Fruit fly (Drosophila melanogaster) whole organism, wandering third instar larva: ENCODE data around the gene CG1304.

Experiments
- Abd-B ChIP-seq: fragments of >200 bp; optimal IDR thresholded peaks from 2 replicates; lab custom pipeline; 2017; ENCODE audit warnings: missing biosample characterization, missing genetic modification characterization
- CG32264 ChIP-seq: fragments of 200-800 bp; sonication (Bioruptor generic); optimal IDR thresholded peaks from 2 replicates; lab custom pipeline; 2016; ENCODE audit warnings: missing biosample characterization, missing genetic modification characterization
- Dfd ChIP-seq: fragments of >200 bp; optimal IDR thresholded peaks from 2 replicates; lab custom pipeline; 2017; ENCODE audit warnings: missing biosample characterization, missing genetic modification characterization
- Dif ChIP-seq: fragments of 200-275, 200-300 bp; sonication (Bioruptor generic); optimal IDR thresholded peaks from 2 replicates; lab custom pipeline; 2018; ENCODE audit warnings: missing biosample characterization, missing genetic modification characterization; ENCODE audit not compliant: partially characterized antibody
- GATAd ChIP-seq: sonication (Bioruptor generic); optimal IDR thresholded peaks from 2 replicates; lab custom pipeline; 2016; ENCODE audit warnings: missing biosample characterization, missing genetic modification characterization
- HLH106 ChIP-seq: fragments of 200-800 bp; optimal IDR thresholded peaks from 3 replicates; lab custom pipeline; 2019; ENCODE audit warnings: missing biosample characterization, mild to moderate bottlenecking, missing genetic modification characterization, moderate library complexity
- Hnf4 ChIP-seq: fragments of 200-800 bp; sonication (Bioruptor generic); optimal IDR thresholded peaks from 2 replicates; lab custom pipeline; 2016; ENCODE audit warnings: missing biosample characterization, mild to moderate bottlenecking, missing genetic modification characterization
- Hr83 ChIP-seq: fragments of 200-300 bp; sonication (Bioruptor generic); optimal IDR thresholded peaks from 2 replicates; lab custom pipeline; 2016; ENCODE audit warnings: missing biosample characterization, mild to moderate bottlenecking, missing genetic modification characterization, moderate library complexity; ENCODE audit not compliant: poor library complexity, severe bottlenecking
- Jra ChIP-seq: sonication (Bioruptor generic); optimal IDR thresholded peaks from 2 replicates; lab custom pipeline; 2016; ENCODE audit warnings: missing biosample characterization, missing genetic modification characterization
- Myc ChIP-seq: fragments of >200 bp; optimal IDR thresholded peaks from 2 replicates; lab custom pipeline; 2017
- Rel ChIP-seq, 2 experiments: fragments of 200-800 bp; sonication (Bioruptor generic) in 1 of 2; optimal IDR thresholded peaks; 2 replicates in 1 of 2; 3 replicates in 1 of 2; lab custom pipeline; 2016 to 2019; ENCODE audit warnings: mild to moderate bottlenecking in 2 of 2, missing biosample characterization in 2 of 2, missing genetic modification characterization in 2 of 2, moderate library complexity in 1 of 2
- Sp1 ChIP-seq: fragments of 200-800 bp; sonication (Bioruptor generic); optimal IDR thresholded peaks from 3 replicates; lab custom pipeline; 2019; ENCODE audit warnings: missing biosample characterization, mild to moderate bottlenecking, missing genetic modification characterization, moderate library complexity
- Vsx2 ChIP-seq: fragments of 200-300, 225-300 bp; sonication (Bioruptor generic); optimal IDR thresholded peaks from 2 replicates; lab custom pipeline; 2018; ENCODE audit warnings: missing biosample characterization, missing genetic modification characterization; ENCODE audit not compliant: partially characterized antibody
- br ChIP-seq: fragments of 200-800 bp; sonication (Bioruptor generic); optimal IDR thresholded peaks from 2 replicates; lab custom pipeline; 2016; ENCODE audit warnings: missing biosample characterization, missing genetic modification characterization
- dl ChIP-seq, 2 experiments: fragments of 175-275, 200-275 bp in 1 of 2; fragments of 200-275 bp in 1 of 2; sonication (Bioruptor generic); optimal IDR thresholded peaks; lab custom pipeline; 2018; ENCODE audit warnings: mild to moderate bottlenecking in 2 of 2, missing biosample characterization in 2 of 2, missing genetic modification characterization in 2 of 2, moderate library complexity in 2 of 2; ENCODE audit not compliant: partially characterized antibody in 2 of 2, insufficient read depth in 1 of 2
- dmrt93B ChIP-seq: fragments of 200-800 bp; sonication (Bioruptor generic); optimal IDR thresholded peaks from 2 replicates; lab custom pipeline; 2018; ENCODE audit warnings: missing biosample characterization, mild to moderate bottlenecking, missing genetic modification characterization
- dsf ChIP-seq: sonication (Bioruptor generic); optimal IDR thresholded peaks from 2 replicates; lab custom pipeline; 2016; ENCODE audit warnings: missing biosample characterization, missing genetic modification characterization, borderline replicate concordance
- fru ChIP-seq: fragments of 200-800 bp; sonication (Bioruptor generic); optimal IDR thresholded peaks from 3 replicates; lab custom pipeline; 2016; ENCODE audit warnings: missing biosample characterization, mild to moderate bottlenecking, missing genetic modification characterization
- h ChIP-seq: fragments of 200-800 bp; sonication (Bioruptor generic); optimal IDR thresholded peaks from 3 replicates; lab custom pipeline; 2016; ENCODE audit warnings: missing biosample characterization, mild to moderate bottlenecking, missing genetic modification characterization
- jim ChIP-seq: fragments of 175-275, 200-325 bp; sonication (Bioruptor generic); optimal IDR thresholded peaks from 2 replicates; lab custom pipeline; 2016; ENCODE audit warnings: missing biosample characterization, mild to moderate bottlenecking, missing genetic modification characterization
- pan ChIP-seq: fragments of >200 bp; optimal IDR thresholded peaks from 2 replicates; lab custom pipeline; 2017
- sage ChIP-seq: fragments of 200-800 bp; sonication (Bioruptor generic); optimal IDR thresholded peaks from 2 replicates; lab custom pipeline; 2016; ENCODE audit warnings: missing biosample characterization, mild to moderate bottlenecking, missing genetic modification characterization
- sv ChIP-seq: fragments of 200-800 bp; sonication (Bioruptor generic); optimal IDR thresholded peaks from 3 replicates; lab custom pipeline; 2016; ENCODE audit warnings: missing biosample characterization, missing genetic modification characterization
- tai ChIP-seq: sonication (Bioruptor generic); optimal IDR thresholded peaks from 2 replicates; lab custom pipeline; 2016; ENCODE audit warnings: missing biosample characterization, missing genetic modification characterization
- usp ChIP-seq: fragments of >200 bp; optimal IDR thresholded peaks from 2 replicates; lab custom pipeline; 2017; ENCODE audit warnings: missing biosample characterization, missing genetic modification characterization
- woc ChIP-seq: sonication (Bioruptor generic); optimal IDR thresholded peaks from 2 replicates; lab custom pipeline; 2016; ENCODE audit warnings: missing biosample characterization, mild to moderate bottlenecking, missing genetic modification characterization

Gene CG1304

DNA sequence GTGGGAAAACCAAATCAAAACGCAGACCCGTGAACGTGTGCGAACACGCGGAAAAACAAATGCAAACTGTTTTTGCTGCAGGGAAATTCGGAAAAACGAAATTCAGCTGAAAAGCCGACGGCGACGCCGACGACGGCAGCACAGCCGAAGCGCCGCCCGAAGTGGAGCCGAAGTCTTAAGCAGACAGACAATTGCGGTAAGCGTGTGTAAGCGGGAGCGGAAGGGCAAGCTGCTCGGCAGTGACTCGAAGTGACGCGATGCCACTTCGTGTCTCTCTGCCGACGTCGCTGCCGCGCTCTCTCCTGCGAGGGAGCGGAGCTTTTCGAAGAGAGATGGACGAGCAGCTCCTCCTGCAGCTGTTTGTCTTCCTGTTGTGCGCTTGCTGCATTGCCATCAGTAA is 40.3 kb downstream of the CG1304 start:
- TF ChIP-seq tai (GFP tag; lab: Kevin White, UChicago) (no peak), usp (GFP tag; lab: Kevin White, UChicago) (no peak), h (no peak), Dfd (no peak), dl (GFP tag; optimal IDR thresholded peaks at IDR 0.05; lab: Kevin White, UChicago; ENCODE audit: insufficient read depth in 1 of 2, partially characterized antibody in 2 of 2) (no peak)
- TF ChIP-seq, all 38 proteins: peak for 0

DNA sequence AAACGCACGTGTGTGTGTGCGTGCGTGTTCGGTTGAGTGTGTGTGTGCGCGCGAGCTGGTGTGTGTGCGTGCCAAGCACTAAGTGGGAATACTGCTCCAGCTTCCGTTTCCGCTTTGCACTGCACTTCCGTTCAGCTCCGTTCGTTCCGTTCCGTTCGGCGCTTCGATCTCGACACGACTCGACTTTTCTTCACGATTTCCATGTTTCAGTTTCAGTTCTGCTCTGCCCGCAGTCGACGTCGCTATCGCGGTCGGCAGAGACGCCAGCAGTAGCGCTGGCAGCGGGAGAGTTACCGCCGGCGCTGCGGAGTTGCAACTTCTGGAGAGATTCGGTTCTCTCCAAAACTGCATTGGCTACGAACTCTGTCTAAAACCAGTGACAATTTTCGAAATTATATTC is 41.4 kb downstream of the CG1304 start:
- TF ChIP-seq Rel (GFP tag; optimal IDR thresholded peaks at IDR 0.05; lab: Kevin White, UChicago) (no peak), Rel (tag; optimal IDR thresholded peaks at IDR 0.05; lab: Kevin White, UChicago) (no peak), GATAd (GFP tag; lab: Kevin White, UChicago) (no peak), dmrt93B (no peak), jim (GFP tag; lab: Kevin White, UChicago) (no peak), CG32264 (GFP tag; lab: Kevin White, UChicago) (no peak), Myc (lab: Kevin White, UChicago) (no peak), Abd-B (GFP tag; lab: Kevin White, UChicago) (no peak), Hnf4 (GFP tag; lab: Kevin White, UChicago) (no peak), dl (GFP tag; optimal IDR thresholded peaks at IDR 0.05; lab: Kevin White, UChicago; ENCODE audit: insufficient read depth in 1 of 2, partially characterized antibody in 2 of 2) (no peak), HLH106 (tag; lab: Kevin White, UChicago) (no peak), Dif (GFP tag; lab: Kevin White, UChicago) (no peak), sv (no peak), Vsx2 (no peak)

- TF ChIP-seq GATAd (GFP tag; lab: Kevin White, UChicago) = no peak
- no peak for TF ChIP-seq Jra (GFP tag; lab: Kevin White, UChicago)
- TF ChIP-seq pan = no peak
- no peak for TF ChIP-seq dsf (GFP tag; lab: Kevin White, UChicago)
- TF ChIP-seq dmrt93B = no peak
- no peak for TF ChIP-seq Hr83 (GFP tag; lab: Kevin White, UChicago)
- TF ChIP-seq tai (GFP tag; lab: Kevin White, UChicago) = no peak
- no peak for TF ChIP-seq sv
- TF ChIP-seq fru = no peak
- no peak for TF ChIP-seq jim (GFP tag; lab: Kevin White, UChicago)
- no peak for TF ChIP-seq Rel (GFP tag; optimal IDR thresholded peaks at IDR 0.05; lab: Kevin White, UChicago)
- no peak for TF ChIP-seq Rel (tag; optimal IDR thresholded peaks at IDR 0.05; lab: Kevin White, UChicago)
- no peak for TF ChIP-seq Dfd
- TF ChIP-seq Dif (GFP tag; lab: Kevin White, UChicago) = no peak
- no peak for TF ChIP-seq CG32264 (GFP tag; lab: Kevin White, UChicago)
- no peak for TF ChIP-seq Sp1
- no peak for TF ChIP-seq br (GFP tag; lab: Kevin White, UChicago)
- TF ChIP-seq h = no peak
- TF ChIP-seq sage = no peak
- TF ChIP-seq Abd-B (GFP tag; lab: Kevin White, UChicago) = no peak
- TF ChIP-seq woc = no peak
Measured at dm6 chrX:20916436-20916835, 48.8 kb downstream of the CG1304 start.
